Worm (Caenorhabditis elegans) whole organism, L1 larva: ENCODE results near the gene Y15E3A.5.

Source experiments
- C04F5.9 ChIP-seq: sonication (generic microtip); optimal IDR thresholded peaks from 2 replicates; lab custom pipeline; 2016; ENCODE audit warnings: missing genetic modification characterization, missing compliant biosample characterization
- C34B4.2 ChIP-seq: sonication (generic microtip); optimal IDR thresholded peaks from 2 replicates; lab custom pipeline; 2017; ENCODE audit warnings: mild to moderate bottlenecking, missing genetic modification characterization, missing compliant biosample characterization
- Y116A8C.19 ChIP-seq: sonication (generic microtip); optimal IDR thresholded peaks from 2 replicates; lab custom pipeline; 2016; ENCODE audit warnings: missing compliant biosample characterization, missing genetic modification characterization, borderline replicate concordance
- alr-1 ChIP-seq: fragments of 200-800 bp; sonication (Bioruptor generic); optimal IDR thresholded peaks from 2 replicates; lab custom pipeline; 2018; ENCODE audit warnings: borderline replicate concordance, mild to moderate bottlenecking, missing genetic modification characterization, missing compliant biosample characterization
- aly-2 ChIP-seq: fragments of 150-350 bp; optimal IDR thresholded peaks from 2 replicates; lab custom pipeline; 2014; ENCODE audit warnings: missing biosample characterization, missing genetic modification characterization
- ama-1 ChIP-seq: fragments of 150-350 bp; optimal IDR thresholded peaks from 2 replicates; lab custom pipeline; 2014
- ceh-63 ChIP-seq: fragments of 200-800 bp; sonication (Bioruptor generic); optimal IDR thresholded peaks from 2 replicates; lab custom pipeline; 2018; ENCODE audit warnings: mild to moderate bottlenecking, missing genetic modification characterization, missing compliant biosample characterization
- ceh-8 ChIP-seq: fragments of 200-800 bp; sonication (Bioruptor generic); optimal IDR thresholded peaks from 2 replicates; lab custom pipeline; 2018; ENCODE audit warnings: mild to moderate bottlenecking, missing genetic modification characterization, moderate library complexity, missing compliant biosample characterization
- ceh-82 ChIP-seq, 3 experiments: fragments of 150-350 bp in 1 of 3; sonication (generic microtip) in 2 of 3; optimal IDR thresholded peaks; 2 replicates each; lab custom pipeline; 2014 to 2017; ENCODE audit warnings: missing biosample characterization in 3 of 3, missing genetic modification characterization in 3 of 3
- ceh-88 ChIP-seq: fragments of 200-800 bp; sonication (Bioruptor generic); IDR thresholded peaks from 2 replicates; pipeline ENCODE4 v1.3.6; 2022; ENCODE audit warnings: missing genetic modification characterization, missing compliant biosample characterization
- ceh-90 ChIP-seq: sonication (generic microtip); optimal IDR thresholded peaks from 2 replicates; lab custom pipeline; 2016; ENCODE audit warnings: missing genetic modification characterization, missing compliant biosample characterization
- ces-1 ChIP-seq: fragments of 150-350 bp; optimal IDR thresholded peaks from 2 replicates; lab custom pipeline; 2014; ENCODE audit warnings: missing biosample characterization, missing genetic modification reagents, missing genetic modification characterization
- dpl-1 ChIP-seq, 3 experiments: fragments of 150-350 bp in 2 of 3; sonication (generic microtip) in 1 of 3; optimal IDR thresholded peaks; 2 replicates each; lab custom pipeline; 2014 to 2017; ENCODE audit warnings: missing biosample characterization in 3 of 3, missing genetic modification characterization in 3 of 3, missing genetic modification reagents in 3 of 3
- efl-1 ChIP-seq, 4 experiments: fragments of 150-350 bp; optimal IDR thresholded peaks in 3 of 4; peaks in 1 of 4; 1 replicate in 1 of 4; 2 replicates in 3 of 4; lab custom pipeline; 2014; ENCODE audit warnings: missing biosample characterization in 2 of 4, missing genetic modification characterization in 2 of 4, missing genetic modification reagents in 2 of 4
- egl-27 ChIP-seq, 2 experiments: fragments of 150-350 bp in 1 of 2; sonication (generic microtip); optimal IDR thresholded peaks; 3 replicates each; lab custom pipeline; 2017 to 2018; ENCODE audit warnings: missing biosample characterization in 2 of 2, missing genetic modification characterization in 2 of 2, missing genetic modification reagents in 2 of 2
- elt-2 ChIP-seq: sonication (generic microtip); optimal IDR thresholded peaks from 2 replicates; lab custom pipeline; 2016; ENCODE audit warnings: missing genetic modification characterization, mild to moderate bottlenecking, inconsistent platforms, missing compliant biosample characterization, missing genetic modification reagents
- elt-3 ChIP-seq, 6 experiments: fragments of 150-350 bp in 1 of 6; sonication (generic microtip); optimal IDR thresholded peaks; 2 replicates each; lab custom pipeline; 2017 to 2018; ENCODE audit warnings: missing biosample characterization in 6 of 6, missing genetic modification characterization in 6 of 6, inconsistent platforms in 1 of 6
- ets-5 ChIP-seq: fragments of 200-800 bp; sonication (Bioruptor generic); IDR thresholded peaks from 2 replicates; pipeline ENCODE4 v1.3.6; 2022; ENCODE audit warnings: missing genetic modification characterization, missing compliant biosample characterization
- fkh-10 ChIP-seq: sonication (generic microtip); optimal IDR thresholded peaks from 2 replicates; lab custom pipeline; 2017; ENCODE audit warnings: missing biosample characterization, missing genetic modification reagents, missing genetic modification characterization
- fos-1 ChIP-seq: fragments of 150-350 bp; optimal IDR thresholded peaks from 2 replicates; lab custom pipeline; 2014; ENCODE audit warnings: missing biosample characterization, missing genetic modification characterization
- grh-1 ChIP-seq: fragments of 200-800 bp; sonication (Bioruptor generic); IDR thresholded peaks from 2 replicates; pipeline ENCODE4 v1.3.6; 2022; ENCODE audit warnings: missing genetic modification reagents, missing genetic modification characterization, missing compliant biosample characterization
- hlh-4 ChIP-seq: sonication (generic microtip); optimal IDR thresholded peaks from 2 replicates; lab custom pipeline; 2016; ENCODE audit warnings: mild to moderate bottlenecking, missing genetic modification characterization, missing compliant biosample characterization
- hpl-2 ChIP-seq: fragments of 150-350 bp; optimal IDR thresholded peaks from 2 replicates; lab custom pipeline; 2014; ENCODE audit warnings: missing biosample characterization, missing genetic modification reagents, missing genetic modification characterization
- irx-1 ChIP-seq: sonication (generic microtip); optimal IDR thresholded peaks from 2 replicates; lab custom pipeline; 2016; ENCODE audit warnings: missing genetic modification characterization, missing compliant biosample characterization
- jun-1 ChIP-seq: fragments of 150-350 bp; optimal IDR thresholded peaks from 2 replicates; lab custom pipeline; 2014; ENCODE audit warnings: missing biosample characterization, missing genetic modification reagents, missing genetic modification characterization
- lin-13 ChIP-seq: fragments of 150-350 bp; optimal IDR thresholded peaks from 2 replicates; lab custom pipeline; 2014; ENCODE audit warnings: missing biosample characterization, missing genetic modification reagents, missing genetic modification characterization
- lin-15B ChIP-seq: fragments of 150-350 bp; sonication (generic microtip); optimal IDR thresholded peaks from 3 replicates; lab custom pipeline; 2014; ENCODE audit warnings: missing biosample characterization, missing genetic modification characterization
- lin-35 ChIP-seq, 2 experiments: fragments of 150-350 bp; optimal IDR thresholded peaks; 2 replicates each; lab custom pipeline; 2014; ENCODE audit warnings: missing biosample characterization in 2 of 2, missing genetic modification characterization in 2 of 2, missing genetic modification reagents in 2 of 2
- lin-39 ChIP-seq: fragments of 150-350 bp; optimal IDR thresholded peaks from 2 replicates; lab custom pipeline; 2014; ENCODE audit warnings: missing biosample characterization, missing genetic modification reagents, missing genetic modification characterization
- lir-3 ChIP-seq: sonication (generic microtip); optimal IDR thresholded peaks from 2 replicates; lab custom pipeline; 2016; ENCODE audit warnings: mild to moderate bottlenecking, missing genetic modification characterization, moderate library complexity, missing compliant biosample characterization; ENCODE audit not compliant: poor library complexity
- lsy-2 ChIP-seq, 2 experiments: fragments of 150-350 bp; optimal IDR thresholded peaks; 2 replicates each; lab custom pipeline; 2014; ENCODE audit warnings: missing biosample characterization in 2 of 2, missing genetic modification characterization in 2 of 2
- mef-2 ChIP-seq: fragments of 150-350 bp; optimal IDR thresholded peaks from 2 replicates; lab custom pipeline; 2014; ENCODE audit warnings: missing biosample characterization, missing genetic modification characterization
- nhr-12 ChIP-seq: sonication (generic microtip); optimal IDR thresholded peaks from 2 replicates; lab custom pipeline; 2017; ENCODE audit warnings: missing biosample characterization, missing genetic modification characterization
- nhr-19 ChIP-seq: fragments of 200-800 bp; sonication (Bioruptor generic); conservative IDR thresholded peaks from 2 replicates; pipeline ENCODE4 v1.3.6; 2022; ENCODE audit warnings: missing genetic modification characterization, missing compliant biosample characterization
- nhr-28 ChIP-seq: fragments of 150-350 bp; optimal IDR thresholded peaks from 2 replicates; lab custom pipeline; 2014; ENCODE audit warnings: missing biosample characterization, missing genetic modification characterization
- nhr-71 ChIP-seq: sonication (generic microtip); optimal IDR thresholded peaks from 2 replicates; lab custom pipeline; 2016; ENCODE audit warnings: mild to moderate bottlenecking, missing genetic modification characterization, moderate library complexity, missing compliant biosample characterization
- nhr-77 ChIP-seq: fragments of 150-350 bp; optimal IDR thresholded peaks from 2 replicates; lab custom pipeline; 2014; ENCODE audit warnings: missing biosample characterization, missing genetic modification characterization
- nhr-84 ChIP-seq: sonication (generic microtip); optimal IDR thresholded peaks from 2 replicates; lab custom pipeline; 2017; ENCODE audit warnings: missing biosample characterization, missing genetic modification characterization
- nhr-85 ChIP-seq: sonication (generic microtip); peaks from one replicate; lab custom pipeline; 2016; ENCODE audit warnings: missing genetic modification characterization, inconsistent platforms, missing compliant biosample characterization
- nhr-90 ChIP-seq: sonication (generic microtip); optimal IDR thresholded peaks from 2 replicates; lab custom pipeline; 2016; ENCODE audit warnings: mild to moderate bottlenecking, missing genetic modification characterization, missing compliant biosample characterization; ENCODE audit not compliant: poor library complexity
- pag-3 ChIP-seq: sonication (generic microtip); optimal IDR thresholded peaks from 2 replicates; lab custom pipeline; 2017; ENCODE audit warnings: missing genetic modification characterization, mild to moderate bottlenecking, missing compliant biosample characterization, antibody characterized with exemption, borderline replicate concordance; ENCODE audit not compliant: insufficient read depth
- pax-3 ChIP-seq: fragments of 200-800 bp; sonication (Bioruptor generic); optimal IDR thresholded peaks from 2 replicates; lab custom pipeline; 2018; ENCODE audit warnings: mild to moderate bottlenecking, missing genetic modification characterization, moderate library complexity, missing compliant biosample characterization
- skn-1 ChIP-seq: fragments of 150-350 bp; optimal IDR thresholded peaks from 2 replicates; lab custom pipeline; 2014; ENCODE audit warnings: missing biosample characterization, missing genetic modification characterization
- sox-4 ChIP-seq: sonication (generic microtip); optimal IDR thresholded peaks from 2 replicates; lab custom pipeline; 2016; ENCODE audit warnings: missing genetic modification characterization, missing compliant biosample characterization
- unc-30 ChIP-seq: sonication (generic microtip); optimal IDR thresholded peaks from 2 replicates; lab custom pipeline; 2017; ENCODE audit warnings: missing biosample characterization, missing genetic modification characterization
- unc-86 ChIP-seq: sonication (generic microtip); optimal IDR thresholded peaks from 2 replicates; lab custom pipeline; 2016; ENCODE audit warnings: missing genetic modification characterization, missing compliant biosample characterization
- unc-98 ChIP-seq: fragments of 200-800 bp; sonication (Bioruptor generic); IDR thresholded peaks from 2 replicates; pipeline ENCODE4 v1.3.6; 2022; ENCODE audit warnings: missing genetic modification characterization, missing compliant biosample characterization
- xbp-1 ChIP-seq: sonication (generic microtip); optimal IDR thresholded peaks from 2 replicates; lab custom pipeline; 2016; ENCODE audit warnings: missing genetic modification characterization, missing compliant biosample characterization
- zag-1 ChIP-seq: fragments of 150-350 bp; optimal IDR thresholded peaks from 2 replicates; lab custom pipeline; 2014; ENCODE audit warnings: missing biosample characterization, missing genetic modification characterization
- zip-4 ChIP-seq: fragments of 200-800 bp; sonication (Bioruptor generic); optimal IDR thresholded peaks from 2 replicates; lab custom pipeline; 2018; ENCODE audit warnings: mild to moderate bottlenecking, missing genetic modification characterization, moderate library complexity, missing compliant biosample characterization
- ztf-11 ChIP-seq, 2 experiments: sonication (generic microtip); optimal IDR thresholded peaks; 2 replicates each; lab custom pipeline; 2016 to 2017; ENCODE audit warnings: missing genetic modification characterization in 2 of 2, missing biosample characterization in 1 of 2, missing compliant biosample characterization in 1 of 2
- ztf-4 ChIP-seq: fragments of 150-350 bp; optimal IDR thresholded peaks from 2 replicates; lab custom pipeline; 2014; ENCODE audit warnings: missing biosample characterization, missing genetic modification characterization

The Y15E3A.5 gene

ce11 chrX:15365235-15365634 is 24.9 kb downstream of the Y15E3A.5 start (continued):
- TF ChIP-seq nhr-85 (tag; lab: Kevin White, UChicago) (peak; percentile 88), nhr-28 (no peak), zip-4 (no peak), unc-30 (tag; lab: Kevin White, UChicago) (no peak), lin-15B (tag; lab: Kevin White, UChicago) (no peak), ceh-8 (GFP tag; lab: Kevin White, UChicago) (no peak), alr-1 (tag; lab: Kevin White, UChicago) (no peak), xbp-1 (tag; lab: Kevin White, UChicago) (peak; percentile 60), ets-5 (no peak), elt-3 (tag; optimal IDR thresholded peaks at IDR 0.05; lab: Kevin White, UChicago) (peak in 1 of 6 experiments; percentile 27), elt-2 (tag; lab: Kevin White, UChicago) (no peak), unc-98 (GFP tag; lab: Robert Waterston, UW) (no peak), dpl-1 (GFP tag; optimal IDR thresholded peaks at IDR 0.05; lab: Kevin White, UChicago) (peak; percentile 26 to 54 (median 45)), ama-1 (lab: Kevin White, UChicago) (no peak), fos-1 (tag; lab: Kevin White, UChicago) (peak; percentile 1), skn-1 (tag; lab: Kevin White, UChicago) (peak; percentile 84), unc-86 (tag; lab: Kevin White, UChicago) (peak; percentile 66), ztf-11 (tag; optimal IDR thresholded peaks at IDR 0.05; lab: Kevin White, UChicago) (peak in 1 of 2 experiments; percentile 27), nhr-77 (peak; percentile 35), lin-35 (GFP tag; optimal IDR thresholded peaks at IDR 0.05; lab: Kevin White, UChicago) (peak; percentile 50 to 76), egl-27 (tag; optimal IDR thresholded peaks at IDR 0.05; lab: Kevin White, UChicago) (no peak), nhr-12 (tag; lab: Kevin White, UChicago) (no peak), hlh-4 (tag; lab: Kevin White, UChicago) (no peak), jun-1 (tag; lab: Kevin White, UChicago) (peak; percentile 67), nhr-19 (GFP tag; lab: Robert Waterston, UW) (peak; percentile 71), Y116A8C.19 (tag; lab: Kevin White, UChicago) (no peak), nhr-90 (tag; lab: Kevin White, UChicago) (peak; percentile 44), lin-39 (tag; lab: Kevin White, UChicago) (peak; percentile 16), ztf-4 (tag; lab: Kevin White, UChicago) (peak; percentile 70), zag-1 (tag; lab: Kevin White, UChicago) (no peak), sox-4 (tag; lab: Kevin White, UChicago) (peak; percentile 43), efl-1 (optimal IDR thresholded peaks at IDR 0.05; lab: Kevin White, UChicago) (peak; percentile 31 to 50), efl-1 (GFP tag; optimal IDR thresholded peaks at IDR 0.05 in 1 of 2; lab: Kevin White, UChicago) (peak; percentile 46 to 95), grh-1 (GFP tag; lab: Robert Waterston, UW) (peak; percentile 75), lsy-2 (tag; optimal IDR thresholded peaks at IDR 0.05; lab: Kevin White, UChicago) (peak; percentile 62 to 82), ceh-82 (tag; optimal IDR thresholded peaks at IDR 0.05; lab: Kevin White, UChicago) (peak; percentile 29 to 53 (median 32)), C34B4.2 (tag; lab: Kevin White, UChicago) (no peak), ceh-90 (tag; lab: Kevin White, UChicago) (no peak), ceh-88 (GFP tag; lab: Robert Waterston, UW) (0 out of 2 replicates have a peak, but pooled peaks have one; percentile 22), aly-2 (tag; lab: Kevin White, UChicago) (no peak), ceh-63 (GFP tag; lab: Kevin White, UChicago) (no peak), fkh-10 (GFP tag; lab: Kevin White, UChicago) (peak; percentile 41), pag-3 (tag; lab: Kevin White, UChicago) (no peak), pax-3 (tag; lab: Kevin White, UChicago) (peak; percentile 73), irx-1 (tag; lab: Kevin White, UChicago) (peak; percentile 76), nhr-84 (no peak), mef-2 (tag; lab: Kevin White, UChicago) (no peak), ces-1 (GFP tag; lab: Kevin White, UChicago) (no peak), C04F5.9 (tag; lab: Kevin White, UChicago) (no peak), lin-13 (peak; percentile 74), lir-3 (tag; lab: Kevin White, UChicago) (peak; percentile 76), nhr-71 (peak; percentile 92), hpl-2 (GFP tag; lab: Kevin White, UChicago) (no peak)
